Worm (Caenorhabditis elegans) whole organism, mixed stage, embryonic: Measurements from ENCODE around the gene F19F10.1.

Experiments
- blmp-1 ChIP-seq: fragments of 150-350 bp; optimal IDR thresholded peaks from 2 replicates; lab custom pipeline; 2014; ENCODE audit warnings: missing biosample characterization, missing genetic modification characterization
- elt-1 ChIP-seq: sonication (generic microtip); optimal IDR thresholded peaks from 2 replicates; lab custom pipeline; 2017; ENCODE audit warnings: missing genetic modification characterization, mild to moderate bottlenecking, missing compliant biosample characterization, antibody characterized with exemption, moderate library complexity, borderline replicate concordance; ENCODE audit not compliant: insufficient read depth
- flh-1 ChIP-seq: fragments of 200-800 bp; sonication (Bioruptor generic); optimal IDR thresholded peaks from 2 replicates; lab custom pipeline; 2018; ENCODE audit warnings: mild to moderate bottlenecking, missing genetic modification characterization, moderate library complexity, missing compliant biosample characterization
- hlh-1 ChIP-seq: fragments of 150-350 bp; optimal IDR thresholded peaks from 2 replicates; lab custom pipeline; 2014; ENCODE audit warnings: missing biosample characterization, missing genetic modification reagents, missing genetic modification characterization
- nhr-237 ChIP-seq: fragments of 150-350 bp; optimal IDR thresholded peaks from 2 replicates; lab custom pipeline; 2014; ENCODE audit warnings: missing biosample characterization, missing genetic modification characterization
- snpc-4 ChIP-seq: fragments of 150-350 bp; optimal IDR thresholded peaks from 2 replicates; lab custom pipeline; 2014; ENCODE audit warnings: missing biosample characterization, missing genetic modification characterization
- unc-39 ChIP-seq: fragments of 150-350 bp; optimal IDR thresholded peaks from 2 replicates; lab custom pipeline; 2014; ENCODE audit warnings: missing biosample characterization, missing genetic modification characterization

DNA sequence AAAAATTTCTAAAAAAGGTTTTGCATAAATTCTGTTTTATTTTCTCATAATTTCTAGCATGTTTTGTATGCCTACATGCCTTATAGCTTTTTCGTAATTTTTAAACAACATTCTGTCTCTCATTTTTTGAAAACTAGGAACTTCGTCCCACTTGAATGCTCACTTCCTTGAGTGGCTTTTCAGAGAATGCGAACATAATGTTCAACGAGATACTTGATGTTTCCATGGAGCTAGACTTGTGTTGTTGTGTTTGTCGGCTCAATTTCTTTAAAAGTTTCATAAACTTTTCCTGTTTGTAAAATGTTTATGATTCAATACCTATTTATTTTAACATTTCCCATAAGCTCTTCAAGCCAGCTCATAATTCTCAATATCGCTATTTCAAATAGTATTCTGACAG, 41.8 kb downstream of the F19F10.1 start, which contains the start of gene clec-213:
- TF ChIP-seq hlh-1 (tag; lab: Kevin White, UChicago) (no peak), elt-1 (tag; lab: Kevin White, UChicago) (no peak), snpc-4 (tag; lab: Kevin White, UChicago) (no peak), nhr-237 (tag; lab: Kevin White, UChicago) (no peak), unc-39 (tag; lab: Kevin White, UChicago) (no peak), flh-1 (GFP tag; lab: Kevin White, UChicago) (no peak), blmp-1 (tag; lab: Kevin White, UChicago) (no peak)
